Worm (Caenorhabditis elegans): ENCODE measurements around the gene str-138.

The str-138 gene

ce11 chrV:8058359-8058758, at the start of gene str-138:
str-138 (plus strand) TSS chrV:8058659.
- TF ChIP-seq aly-2 (tag; optimal IDR thresholded peaks at IDR 0.05) = no peak
- no peak for TF ChIP-seq skn-1 (tag; optimal IDR thresholded peaks at IDR 0.05)
- TF ChIP-seq eor-1 (tag; optimal IDR thresholded peaks at IDR 0.05) = no peak
- TF ChIP-seq fkh-10 (GFP tag; optimal IDR thresholded peaks at IDR 0.05) = no peak

DNA sequence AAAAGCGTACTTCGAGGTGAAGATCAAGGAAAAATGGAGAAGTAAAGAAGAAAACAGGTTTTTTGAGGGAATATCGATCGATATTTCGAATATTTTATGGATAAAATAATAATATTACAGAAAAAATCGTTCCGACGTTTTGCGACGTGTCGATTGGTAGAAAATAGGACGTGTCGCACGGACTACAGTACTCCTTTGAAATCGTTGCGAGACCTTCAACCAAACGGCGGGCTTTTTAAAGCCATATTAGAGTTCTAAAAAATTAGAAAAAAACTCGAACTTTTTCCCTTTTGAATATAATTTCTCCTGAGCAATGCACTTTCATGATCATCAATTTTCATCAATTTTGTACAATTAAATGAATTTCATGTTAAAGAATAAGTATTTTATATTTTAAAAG, 48.4 kb upstream of the str-138 start, which contains the start of gene Y97E10AR.4:
Gene Y97E10AR.4 (minus strand): TSS at position 131 of the 400 bp plus-strand sequence.
- TF ChIP-seq pqm-1 (tag; optimal IDR thresholded peaks at IDR 0.05) (no peak), elt-1 (tag; optimal IDR thresholded peaks at IDR 0.05) (no peak), zag-1 (tag; optimal IDR thresholded peaks at IDR 0.05) (no peak), unc-62 (GFP tag; optimal IDR thresholded peaks at IDR 0.05) (no peak), nfya-1 (tag; optimal IDR thresholded peaks at IDR 0.05; ENCODE audit: insufficient read depth) (no peak), nhr-11 (tag; optimal IDR thresholded peaks at IDR 0.05) (no peak), unc-39 (tag; optimal IDR thresholded peaks at IDR 0.05) (no peak), lin-15B (tag; optimal IDR thresholded peaks at IDR 0.05) (no peak), R02D3.7 (tag; optimal IDR thresholded peaks at IDR 0.05) (no peak), hmg-11 (tag; optimal IDR thresholded peaks at IDR 0.05) (no peak)

ce11 chrV:8010846-8011245, 47.6 kb upstream of the str-138 start, which contains the start of gene lmtr-2:
lmtr-2 (minus strand) TSS chrV:8011106.
- TF ChIP-seq snpc-4 (tag; optimal IDR thresholded peaks at IDR 0.05) (no peak), tbx-2 (tag; optimal IDR thresholded peaks at IDR 0.05) (no peak)

DNA sequence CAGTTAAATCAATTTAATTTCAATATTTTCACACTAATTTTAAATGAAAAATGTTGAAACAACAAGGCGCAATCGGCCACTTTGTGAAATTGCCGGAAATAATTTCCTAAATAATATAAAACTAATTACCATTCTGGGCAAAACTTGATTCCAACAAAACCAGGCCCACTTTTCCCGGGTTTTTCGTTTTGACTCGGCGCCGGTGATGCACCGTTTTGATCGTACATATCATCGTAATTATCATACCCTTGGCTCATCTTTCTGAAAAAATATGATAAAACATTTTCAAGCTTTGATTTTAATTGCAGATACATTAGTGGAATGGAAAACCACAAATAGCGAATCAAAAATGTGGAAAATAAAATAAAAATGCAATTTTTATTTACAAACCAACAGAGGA, 46.4 kb upstream of the str-138 start, which contains the start of gene rpb-9:
Gene rpb-9 (minus strand): TSS at position 314 of the 400 bp plus-strand sequence.
- peak; percentile 14 for TF ChIP-seq pha-4 (tag; optimal IDR thresholded peaks at IDR 0.05)
- TF ChIP-seq fkh-10 (GFP tag; optimal IDR thresholded peaks at IDR 0.05) = no peak
- TF ChIP-seq elt-1 (tag; optimal IDR thresholded peaks at IDR 0.05) = no peak
- no peak for TF ChIP-seq aly-2 (tag; optimal IDR thresholded peaks at IDR 0.05)
- TF ChIP-seq ama-1 (optimal IDR thresholded peaks at IDR 0.05) = peak; percentile 26
- TF ChIP-seq ztf-4 (tag; optimal IDR thresholded peaks at IDR 0.05) = no peak
- no peak for TF ChIP-seq sea-2 (GFP tag; optimal IDR thresholded peaks at IDR 0.05)

DNA sequence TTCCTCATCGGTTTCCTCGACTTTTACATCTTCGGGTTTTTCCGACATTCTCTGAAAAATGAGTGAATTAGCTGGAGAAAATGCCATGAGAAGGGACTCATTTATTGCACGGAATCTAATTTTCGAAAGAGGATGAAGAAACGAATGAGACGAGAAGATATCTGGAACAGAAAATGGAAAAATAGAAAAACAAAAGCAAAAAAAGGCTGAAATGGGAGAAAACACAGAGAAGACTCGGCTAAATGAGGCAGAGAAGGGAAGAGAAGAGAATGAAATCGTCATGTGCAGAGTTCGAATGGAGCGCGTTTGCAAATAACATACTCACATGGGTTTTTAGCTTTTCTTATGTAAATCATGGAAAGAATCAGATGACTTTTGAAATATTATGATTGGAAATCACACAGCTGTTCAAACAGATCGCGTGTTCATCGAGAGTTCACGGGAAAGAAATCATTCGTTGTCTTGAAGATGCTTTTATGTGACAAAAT, 44.5 kb upstream of the str-138 start, which contains the start of gene Y97E10AR.6:
Gene Y97E10AR.6 (minus strand): TSS at position 51 of the 488 bp plus-strand sequence.
- TF ChIP-seq lin-39 (tag; optimal IDR thresholded peaks at IDR 0.05) (no peak), lin-15B (tag; optimal IDR thresholded peaks at IDR 0.05) (peak; percentile 66), elt-2 (tag; optimal IDR thresholded peaks at IDR 0.05) (peak; percentile 9), pha-4 (tag; optimal IDR thresholded peaks at IDR 0.05) (peak; percentile 47), jun-1 (tag; optimal IDR thresholded peaks at IDR 0.05) (no peak), ceh-82 (tag; optimal IDR thresholded peaks at IDR 0.05) (no peak), ztf-4 (tag; optimal IDR thresholded peaks at IDR 0.05) (no peak), egl-5 (tag; optimal IDR thresholded peaks at IDR 0.05) (peak; percentile 30), fkh-10 (GFP tag; optimal IDR thresholded peaks at IDR 0.05) (no peak), ama-1 (optimal IDR thresholded peaks at IDR 0.05) (peak; percentile 7), nfya-1 (tag; optimal IDR thresholded peaks at IDR 0.05; ENCODE audit: insufficient read depth) (peak; percentile 42), eor-1 (tag; optimal IDR thresholded peaks at IDR 0.05) (no peak), fkh-2 (tag; optimal IDR thresholded peaks at IDR 0.05) (no peak), pqm-1 (tag; optimal IDR thresholded peaks at IDR 0.05) (no peak), snpc-4 (tag; optimal IDR thresholded peaks at IDR 0.05) (peak; percentile 61)

DNA sequence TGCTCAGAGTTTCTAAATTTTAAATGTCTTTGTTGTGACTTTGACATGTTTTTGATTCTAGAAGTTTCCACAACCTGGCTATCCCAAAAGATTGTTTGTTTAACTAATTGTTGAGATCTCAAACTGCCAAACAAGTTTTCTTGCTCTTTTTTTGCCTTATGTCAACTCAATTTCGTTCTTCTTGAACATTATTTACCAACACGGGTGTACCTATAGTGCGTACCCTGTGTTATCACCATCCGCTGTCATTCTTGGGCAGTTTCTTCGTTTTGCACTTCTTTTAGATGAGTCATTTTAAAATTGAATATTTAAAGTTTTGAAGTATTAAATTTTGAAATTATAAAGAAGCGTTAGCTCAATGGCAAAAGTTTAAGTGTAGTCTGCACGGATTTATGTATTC, 41.5 kb upstream of the str-138 start, which contains the start of gene sptl-2:
Gene sptl-2 (plus strand): TSS at position 280 of the 400 bp plus-strand sequence.
- TF ChIP-seq pha-4 (tag; optimal IDR thresholded peaks at IDR 0.05) (peak; percentile 67), elt-2 (tag; optimal IDR thresholded peaks at IDR 0.05) (peak; percentile 29), ztf-11 (tag; optimal IDR thresholded peaks at IDR 0.05) (no peak), nhr-67 (tag; optimal IDR thresholded peaks at IDR 0.05) (no peak), fkh-2 (tag; optimal IDR thresholded peaks at IDR 0.05) (no peak), unc-39 (tag; optimal IDR thresholded peaks at IDR 0.05) (no peak), eor-1 (tag; optimal IDR thresholded peaks at IDR 0.05) (no peak), unc-62 (GFP tag; optimal IDR thresholded peaks at IDR 0.05) (no peak), zag-1 (tag; optimal IDR thresholded peaks at IDR 0.05) (no peak), snpc-4 (tag; optimal IDR thresholded peaks at IDR 0.05) (no peak), mml-1 (tag; optimal IDR thresholded peaks at IDR 0.05) (no peak), mdl-1 (tag; optimal IDR thresholded peaks at IDR 0.05) (no peak), tbx-2 (tag; optimal IDR thresholded peaks at IDR 0.05) (no peak)

Data from whole organism, L3 larva.